Worm (Caenorhabditis elegans) whole organism, L2 larva: Measurements from ENCODE around the gene prk-2.
A peak's percentile ranks its signal among the peaks of the same experiment; 100 is the strongest.

Source experiments
- F13H6.1 ChIP-seq: sonication (generic microtip); optimal IDR thresholded peaks from 2 replicates; lab custom pipeline; 2016; ENCODE audit warnings: missing genetic modification characterization, missing compliant biosample characterization
- R02D3.7 ChIP-seq: fragments of 150-350 bp; optimal IDR thresholded peaks from 2 replicates; lab custom pipeline; 2014; ENCODE audit warnings: missing biosample characterization, missing genetic modification characterization
- Y55F3AM.14 ChIP-seq: fragments of 200-800 bp; sonication (Bioruptor generic); optimal IDR thresholded peaks from 2 replicates; lab custom pipeline; 2018; ENCODE audit warnings: mild to moderate bottlenecking, missing genetic modification characterization, missing compliant biosample characterization
- ZK546.5 ChIP-seq: sonication (generic microtip); optimal IDR thresholded peaks from 2 replicates; lab custom pipeline; 2017; ENCODE audit warnings: missing biosample characterization, missing genetic modification characterization
- alr-1 ChIP-seq: fragments of 150-350 bp; optimal IDR thresholded peaks from 2 replicates; lab custom pipeline; 2014; ENCODE audit warnings: missing biosample characterization, missing genetic modification characterization
- aly-2 ChIP-seq: fragments of 150-350 bp; optimal IDR thresholded peaks from 2 replicates; lab custom pipeline; 2014; ENCODE audit warnings: missing biosample characterization, missing genetic modification characterization
- ama-1 ChIP-seq: fragments of 150-350 bp; optimal IDR thresholded peaks from 2 replicates; lab custom pipeline; 2018; ENCODE audit warnings: inconsistent platforms
- blmp-1 ChIP-seq: sonication (generic microtip); optimal IDR thresholded peaks from 2 replicates; lab custom pipeline; 2017; ENCODE audit warnings: missing genetic modification characterization, mild to moderate bottlenecking, missing compliant biosample characterization, antibody characterized with exemption, moderate library complexity; ENCODE audit not compliant: insufficient read depth
- ceh-16 ChIP-seq: fragments of 150-350 bp; optimal IDR thresholded peaks from 2 replicates; lab custom pipeline; 2014; ENCODE audit warnings: missing biosample characterization, missing genetic modification characterization
- dmd-4 ChIP-seq: sonication (generic microtip); optimal IDR thresholded peaks from 2 replicates; lab custom pipeline; 2017; ENCODE audit warnings: missing biosample characterization, missing genetic modification characterization
- elt-1 ChIP-seq: fragments of 150-350 bp; optimal IDR thresholded peaks from 2 replicates; lab custom pipeline; 2014; ENCODE audit warnings: missing biosample characterization, missing genetic modification characterization
- fos-1 ChIP-seq: fragments of 150-350 bp; optimal IDR thresholded peaks from 2 replicates; lab custom pipeline; 2014; ENCODE audit warnings: missing biosample characterization, missing genetic modification characterization
- gmeb-1 ChIP-seq: fragments of 150-350 bp; optimal IDR thresholded peaks from 2 replicates; lab custom pipeline; 2014; ENCODE audit warnings: missing biosample characterization, missing genetic modification characterization
- lin-11 ChIP-seq: fragments of 150-350 bp; sonication (generic microtip); optimal IDR thresholded peaks from 2 replicates; lab custom pipeline; 2014; ENCODE audit warnings: missing biosample characterization, missing genetic modification characterization, inconsistent platforms, mixed read lengths
- lin-13 ChIP-seq: fragments of 150-350 bp; optimal IDR thresholded peaks from 2 replicates; lab custom pipeline; 2014; ENCODE audit warnings: missing biosample characterization, missing genetic modification reagents, missing genetic modification characterization
- lin-39 ChIP-seq: fragments of 150-350 bp; optimal IDR thresholded peaks from 2 replicates; lab custom pipeline; 2014; ENCODE audit warnings: missing biosample characterization, missing genetic modification reagents, missing genetic modification characterization
- lsy-2 ChIP-seq, 2 experiments: fragments of 150-350 bp in 1 of 2; sonication (generic microtip) in 1 of 2; optimal IDR thresholded peaks; 2 replicates each; lab custom pipeline; 2014 to 2017; ENCODE audit warnings: missing biosample characterization in 2 of 2, missing genetic modification characterization in 2 of 2
- mab-5 ChIP-seq: fragments of 150-350 bp; optimal IDR thresholded peaks from 2 replicates; lab custom pipeline; 2014; ENCODE audit warnings: missing biosample characterization, missing genetic modification characterization
- mbf-1 ChIP-seq: sonication (generic microtip); optimal IDR thresholded peaks from 2 replicates; lab custom pipeline; 2017; ENCODE audit warnings: missing biosample characterization, missing genetic modification characterization
- mdl-1 ChIP-seq, 2 experiments: fragments of 150-350 bp in 1 of 2; sonication (generic microtip) in 1 of 2; optimal IDR thresholded peaks; 2 replicates each; lab custom pipeline; 2017; ENCODE audit warnings: missing biosample characterization in 2 of 2, missing genetic modification characterization in 2 of 2
- nhr-10 ChIP-seq: sonication (generic microtip); optimal IDR thresholded peaks from 2 replicates; lab custom pipeline; 2017; ENCODE audit warnings: missing biosample characterization, missing genetic modification characterization
- nhr-11 ChIP-seq: fragments of 150-350 bp; optimal IDR thresholded peaks from 2 replicates; lab custom pipeline; 2014; ENCODE audit warnings: missing biosample characterization, missing genetic modification characterization
- nhr-12 ChIP-seq: fragments of 150-350 bp; optimal IDR thresholded peaks from 2 replicates; lab custom pipeline; 2014; ENCODE audit warnings: missing biosample characterization, missing genetic modification characterization
- nhr-129 ChIP-seq: fragments of 150-350 bp; optimal IDR thresholded peaks from 2 replicates; lab custom pipeline; 2014; ENCODE audit warnings: missing biosample characterization, missing genetic modification characterization
- nhr-23 ChIP-seq: fragments of 150-350 bp; optimal IDR thresholded peaks from 2 replicates; lab custom pipeline; 2014; ENCODE audit warnings: missing biosample characterization, missing genetic modification reagents, missing genetic modification characterization
- nhr-237 ChIP-seq: fragments of 150-350 bp; optimal IDR thresholded peaks from 2 replicates; lab custom pipeline; 2014; ENCODE audit warnings: missing biosample characterization, missing genetic modification characterization
- nhr-25 ChIP-seq: fragments of 150-350 bp; sonication (generic microtip); optimal IDR thresholded peaks from 3 replicates; lab custom pipeline; 2014; ENCODE audit warnings: missing biosample characterization, missing genetic modification characterization
- nhr-6 ChIP-seq: fragments of 150-350 bp; optimal IDR thresholded peaks from 2 replicates; lab custom pipeline; 2014; ENCODE audit warnings: missing biosample characterization, missing genetic modification characterization
- nhr-77 ChIP-seq: fragments of 150-350 bp; optimal IDR thresholded peaks from 2 replicates; lab custom pipeline; 2014; ENCODE audit warnings: missing biosample characterization, missing genetic modification characterization
- peb-1 ChIP-seq: fragments of 150-350 bp; optimal IDR thresholded peaks from 2 replicates; lab custom pipeline; 2014; ENCODE audit warnings: missing biosample characterization, missing genetic modification characterization
- sem-4 ChIP-seq: fragments of 150-350 bp; optimal IDR thresholded peaks from 2 replicates; lab custom pipeline; 2014; ENCODE audit warnings: missing biosample characterization, missing genetic modification reagents, missing genetic modification characterization
- skn-1 ChIP-seq: sonication (generic microtip); optimal IDR thresholded peaks from 2 replicates; lab custom pipeline; 2017; ENCODE audit warnings: missing biosample characterization, missing genetic modification characterization
- sma-3 ChIP-seq: sonication (generic microtip); optimal IDR thresholded peaks from 2 replicates; lab custom pipeline; 2016; ENCODE audit warnings: missing genetic modification reagents, missing genetic modification characterization, missing compliant biosample characterization
- sma-9 ChIP-seq, 2 experiments: fragments of 150-350 bp in 1 of 2; sonication (generic microtip) in 1 of 2; optimal IDR thresholded peaks; 2 replicates each; lab custom pipeline; 2014 to 2016; ENCODE audit warnings: missing genetic modification characterization in 2 of 2, mild to moderate bottlenecking in 1 of 2, missing biosample characterization in 1 of 2, missing compliant biosample characterization in 1 of 2, missing genetic modification reagents in 1 of 2, moderate library complexity in 1 of 2
- snpc-4 ChIP-seq: fragments of 150-350 bp; optimal IDR thresholded peaks from 2 replicates; lab custom pipeline; 2014; ENCODE audit warnings: missing biosample characterization, missing genetic modification characterization
- unc-39 ChIP-seq: fragments of 150-350 bp; optimal IDR thresholded peaks from 2 replicates; lab custom pipeline; 2014; ENCODE audit warnings: missing biosample characterization, missing genetic modification characterization
- unc-55 ChIP-seq: fragments of 150-350 bp; sonication (generic microtip); optimal IDR thresholded peaks from 3 replicates; lab custom pipeline; 2014; ENCODE audit warnings: missing biosample characterization, missing genetic modification reagents, missing genetic modification characterization
- unc-62 ChIP-seq: fragments of 150-350 bp; optimal IDR thresholded peaks from 2 replicates; lab custom pipeline; 2014; ENCODE audit warnings: missing biosample characterization, missing genetic modification reagents, missing genetic modification characterization
- zag-1 ChIP-seq: fragments of 150-350 bp; optimal IDR thresholded peaks from 2 replicates; lab custom pipeline; 2014; ENCODE audit warnings: missing biosample characterization, missing genetic modification characterization
- ztf-11 ChIP-seq: sonication (generic microtip); optimal IDR thresholded peaks from 2 replicates; lab custom pipeline; 2017; ENCODE audit warnings: missing biosample characterization, missing genetic modification characterization
- ztf-4 ChIP-seq: fragments of 150-350 bp; optimal IDR thresholded peaks from 2 replicates; lab custom pipeline; 2014; ENCODE audit warnings: missing biosample characterization, missing genetic modification characterization

The prk-2 gene

DNA sequence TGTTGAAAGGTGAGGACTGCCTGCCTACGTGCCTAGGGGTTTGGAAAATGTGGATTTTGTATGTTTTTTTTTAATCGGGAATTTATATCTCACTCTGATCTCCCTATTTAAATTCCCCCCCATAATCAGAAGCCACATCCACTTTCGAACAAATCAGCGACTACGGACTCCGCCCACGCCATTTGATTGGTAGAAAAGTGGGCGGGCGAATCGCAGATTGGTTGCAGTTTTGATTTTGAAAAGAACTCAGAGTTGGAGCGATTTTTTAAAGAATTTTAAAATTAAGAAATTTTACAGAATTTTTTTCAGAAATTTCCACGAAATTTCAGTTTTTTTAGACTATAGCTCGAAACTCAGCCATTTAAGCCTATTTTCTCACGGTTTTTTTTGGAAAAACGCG lies 9.9 kb downstream of the prk-2 start:
- TF ChIP-seq lsy-2 (tag; optimal IDR thresholded peaks at IDR 0.05; lab: Kevin White, UChicago), result no peak
- no peak for TF ChIP-seq sem-4 (tag; lab: Kevin White, UChicago)
- TF ChIP-seq F13H6.1, result no peak
- TF ChIP-seq ama-1, result no peak
- no peak for TF ChIP-seq nhr-12 (tag; lab: Kevin White, UChicago)
- TF ChIP-seq aly-2, result no peak
- TF ChIP-seq alr-1 (tag; lab: Kevin White, UChicago), result no peak
- no peak for TF ChIP-seq ZK546.5
- TF ChIP-seq R02D3.7 (tag; lab: Kevin White, UChicago), result no peak
- no peak for TF ChIP-seq elt-1 (tag; lab: Kevin White, UChicago)
- no peak for TF ChIP-seq ztf-11 (tag; lab: Kevin White, UChicago)
- TF ChIP-seq mdl-1 (tag; optimal IDR thresholded peaks at IDR 0.05; lab: Kevin White, UChicago), result no peak
- no peak for TF ChIP-seq unc-55
- no peak for TF ChIP-seq unc-62 (GFP tag; lab: Kevin White, UChicago)
- TF ChIP-seq blmp-1, result no peak
- TF ChIP-seq skn-1 (tag; lab: Kevin White, UChicago), result no peak
- TF ChIP-seq sma-9 (GFP tag; optimal IDR thresholded peaks at IDR 0.05; lab: Kevin White, UChicago), result no peak
- TF ChIP-seq sma-9 (tag; optimal IDR thresholded peaks at IDR 0.05; lab: Kevin White, UChicago), result no peak
- no peak for TF ChIP-seq ceh-16
- no peak for TF ChIP-seq ztf-4 (tag; lab: Kevin White, UChicago)

DNA sequence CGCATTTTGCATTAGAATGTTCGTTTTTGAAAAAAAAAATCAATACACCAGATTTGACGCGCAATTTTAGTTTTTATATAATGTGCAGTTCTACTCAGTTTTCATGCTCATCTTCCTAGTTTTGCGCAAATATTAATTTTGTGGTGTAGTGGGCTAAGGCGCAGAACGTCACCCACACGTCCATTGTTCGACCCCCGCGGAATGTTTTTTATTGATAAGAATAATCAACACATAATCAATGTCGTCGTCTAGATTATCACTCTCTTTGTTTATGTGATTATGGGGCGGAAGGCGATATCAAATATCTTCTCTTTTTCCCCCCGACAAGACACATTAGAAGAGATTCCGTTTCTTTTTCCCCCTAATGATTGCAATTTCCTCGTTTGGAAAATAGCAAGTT lies 14.2 kb downstream of the prk-2 start:
- TF ChIP-seq ama-1 (no peak), dmd-4 (no peak), nhr-11 (no peak), ZK546.5 (no peak), zag-1 (tag; lab: Kevin White, UChicago) (no peak), lin-13 (GFP tag; lab: Kevin White, UChicago) (no peak), lin-11 (tag; lab: Kevin White, UChicago) (no peak), ztf-11 (tag; lab: Kevin White, UChicago) (no peak), nhr-129 (tag; lab: Kevin White, UChicago) (no peak), ztf-4 (tag; lab: Kevin White, UChicago) (no peak), unc-39 (tag; lab: Kevin White, UChicago) (no peak), nhr-23 (tag; lab: Kevin White, UChicago) (no peak), aly-2 (no peak), sma-3 (GFP tag; lab: Kevin White, UChicago) (no peak), nhr-10 (tag; lab: Kevin White, UChicago) (no peak)

DNA sequence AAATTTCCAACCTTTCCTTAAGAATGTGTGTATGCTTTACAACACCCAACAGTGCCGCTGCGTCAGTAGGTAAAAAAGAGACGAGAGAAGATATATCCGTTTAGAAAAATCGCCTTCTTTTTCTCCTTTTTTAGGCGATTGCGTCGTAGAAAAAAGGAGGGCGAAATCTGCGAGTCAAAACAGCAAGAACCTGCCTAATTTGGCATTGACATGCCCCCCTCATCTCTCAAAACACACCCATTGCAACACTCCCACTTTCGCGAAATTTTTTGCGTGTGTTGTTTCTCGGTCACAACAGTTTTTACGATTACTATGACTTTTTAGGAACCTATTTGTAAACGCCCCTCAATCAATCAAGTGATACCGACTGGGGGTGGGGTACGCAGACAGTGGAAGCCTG lies 18.3 kb downstream of the prk-2 start:
- TF ChIP-seq Y55F3AM.14 (GFP tag; lab: Kevin White, UChicago) (no peak), F13H6.1 (no peak), sma-3 (GFP tag; lab: Kevin White, UChicago) (peak; percentile 12), skn-1 (tag; lab: Kevin White, UChicago) (no peak), ama-1 (no peak), zag-1 (tag; lab: Kevin White, UChicago) (no peak), nhr-25 (tag; lab: Kevin White, UChicago) (peak; percentile 15), nhr-6 (tag; lab: Kevin White, UChicago) (no peak), unc-62 (GFP tag; lab: Kevin White, UChicago) (no peak), nhr-23 (tag; lab: Kevin White, UChicago) (no peak), gmeb-1 (tag; lab: Kevin White, UChicago) (no peak), ztf-11 (tag; lab: Kevin White, UChicago) (no peak), snpc-4 (no peak)

DNA sequence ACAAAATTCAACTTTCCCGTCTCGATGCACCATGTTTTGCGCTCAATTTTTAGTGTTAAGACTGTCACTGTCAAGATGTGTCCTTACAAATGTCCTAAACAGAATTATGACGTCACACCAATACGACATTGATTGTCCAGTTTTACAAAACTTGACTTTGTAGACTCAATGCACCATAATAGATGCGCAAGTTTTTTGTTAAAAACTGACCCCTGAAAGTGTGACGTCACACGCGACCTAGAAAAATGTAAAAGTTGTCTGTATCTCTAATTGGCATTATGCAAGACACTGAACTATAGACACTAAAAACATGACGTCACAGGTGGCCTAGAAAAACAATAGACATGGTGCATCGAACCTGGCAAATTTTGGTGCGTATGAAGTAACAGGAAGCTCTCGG lies 18.9 kb downstream of the prk-2 start:
- no peak for TF ChIP-seq F13H6.1
- no peak for TF ChIP-seq mab-5 (tag; lab: Kevin White, UChicago)
- TF ChIP-seq ztf-11 (tag; lab: Kevin White, UChicago), result no peak
- no peak for TF ChIP-seq nhr-237
- TF ChIP-seq nhr-77 (tag; lab: Kevin White, UChicago), result no peak
- no peak for TF ChIP-seq ztf-4 (tag; lab: Kevin White, UChicago)
- TF ChIP-seq ama-1, result no peak
- no peak for TF ChIP-seq lin-39 (tag; lab: Kevin White, UChicago)
- no peak for TF ChIP-seq peb-1 (tag; lab: Kevin White, UChicago)
- TF ChIP-seq nhr-6 (tag; lab: Kevin White, UChicago), result no peak
- no peak for TF ChIP-seq alr-1 (tag; lab: Kevin White, UChicago)
- TF ChIP-seq nhr-23 (tag; lab: Kevin White, UChicago), result no peak
- TF ChIP-seq aly-2, result no peak
- TF ChIP-seq unc-55, result no peak
- no peak for TF ChIP-seq fos-1 (tag; lab: Kevin White, UChicago)
- TF ChIP-seq mbf-1 (tag; lab: Kevin White, UChicago), result no peak
- no peak for TF ChIP-seq unc-39 (tag; lab: Kevin White, UChicago)
